Worm (Caenorhabditis elegans) whole organism, young adult: Measurements from ENCODE around the gene F12E12.6.

Experiments
- B0019.2 ChIP-seq: fragments of 200-800 bp; sonication (Bioruptor generic); conservative IDR thresholded peaks from 2 replicates; pipeline ENCODE4 v1.3.6; 2022; ENCODE audit warnings: missing genetic modification reagents, missing genetic modification characterization, missing compliant biosample characterization
- B0035.1 ChIP-seq: sonication (generic microtip); optimal IDR thresholded peaks from 2 replicates; lab custom pipeline; 2016; ENCODE audit warnings: missing genetic modification characterization, mild to moderate bottlenecking, missing compliant biosample characterization, missing genotype, missing genetic modification reagents
- B0261.1 ChIP-seq: sonication (generic microtip); optimal IDR thresholded peaks from 2 replicates; lab custom pipeline; 2016; ENCODE audit warnings: mild to moderate bottlenecking, missing genetic modification characterization, moderate library complexity, missing compliant biosample characterization
- F52B5.7 ChIP-seq: sonication (generic microtip); optimal IDR thresholded peaks from 2 replicates; lab custom pipeline; 2016; ENCODE audit warnings: mild to moderate bottlenecking, missing genetic modification characterization, missing compliant biosample characterization
- K12H6.12 ChIP-seq: fragments of 200-800 bp; sonication (Bioruptor generic); optimal IDR thresholded peaks from 2 replicates; lab custom pipeline; 2018; ENCODE audit warnings: mild to moderate bottlenecking, missing genetic modification characterization, missing compliant biosample characterization
- Y67H2A.10 ChIP-seq: fragments of 200-800 bp; sonication (Bioruptor generic); conservative IDR thresholded peaks from 2 replicates; pipeline ENCODE4 v1.3.6; 2022; ENCODE audit warnings: missing genetic modification reagents, missing genetic modification characterization, missing compliant biosample characterization
- Y95B8A.8 ChIP-seq: fragments of 200-800 bp; sonication (Bioruptor generic); IDR thresholded peaks from 2 replicates; pipeline ENCODE4 v1.3.6; 2022; ENCODE audit warnings: missing genetic modification reagents, missing genetic modification characterization, missing compliant biosample characterization
- aptf-2 ChIP-seq: fragments of 200-800 bp; sonication (Bioruptor generic); conservative IDR thresholded peaks from 2 replicates; pipeline ENCODE4 v1.3.6; 2022; ENCODE audit warnings: missing genetic modification reagents, missing genetic modification characterization, missing compliant biosample characterization
- atf-7 ChIP-seq: sonication (generic microtip); optimal IDR thresholded peaks from 2 replicates; lab custom pipeline; 2017; ENCODE audit warnings: mild to moderate bottlenecking, missing genetic modification characterization, missing compliant biosample characterization
- attf-5 ChIP-seq: fragments of 200-800 bp; sonication (Bioruptor generic); optimal IDR thresholded peaks from 2 replicates; lab custom pipeline; 2018; ENCODE audit warnings: mild to moderate bottlenecking, missing genetic modification characterization, missing compliant biosample characterization
- ceh-40 ChIP-seq: fragments of 200-800 bp; sonication (Bioruptor generic); IDR thresholded peaks from 2 replicates; pipeline ENCODE4 v1.3.6; 2022; ENCODE audit warnings: missing genetic modification characterization, missing compliant biosample characterization
- ceh-91 ChIP-seq: fragments of 200-800 bp; sonication (Bioruptor generic); IDR thresholded peaks from 2 replicates; pipeline ENCODE4 v1.3.6; 2022; ENCODE audit warnings: missing genetic modification reagents, missing genetic modification characterization, missing compliant biosample characterization
- die-1 ChIP-seq: sonication (generic microtip); optimal IDR thresholded peaks from 2 replicates; lab custom pipeline; 2016; ENCODE audit warnings: missing genotype, mild to moderate bottlenecking, missing genetic modification characterization, missing compliant biosample characterization
- egl-44 ChIP-seq: fragments of 200-800 bp; sonication (Bioruptor generic); IDR thresholded peaks from 2 replicates; pipeline ENCODE4 v1.3.6; 2022; ENCODE audit warnings: missing genetic modification reagents, missing genetic modification characterization, missing compliant biosample characterization
- ekl-4 ChIP-seq: fragments of 200-800 bp; sonication (Bioruptor generic); IDR thresholded peaks from 2 replicates; pipeline ENCODE4 v1.3.6; 2022; ENCODE audit warnings: missing genetic modification reagents, missing genetic modification characterization, missing compliant biosample characterization
- ets-4 ChIP-seq: fragments of 200-800 bp; sonication (Bioruptor generic); optimal IDR thresholded peaks from 2 replicates; lab custom pipeline; 2018; ENCODE audit warnings: mild to moderate bottlenecking, missing genetic modification characterization, missing compliant biosample characterization
- fkh-3 ChIP-seq: sonication (generic microtip); optimal IDR thresholded peaks from 2 replicates; lab custom pipeline; 2016; ENCODE audit warnings: mild to moderate bottlenecking, missing genetic modification characterization, missing compliant biosample characterization
- hlh-26 ChIP-seq: fragments of 200-800 bp; sonication (Bioruptor generic); conservative IDR thresholded peaks from 2 replicates; pipeline ENCODE4 v1.3.6; 2022; ENCODE audit warnings: missing genetic modification reagents, missing genetic modification characterization, missing compliant biosample characterization
- hrde-1 ChIP-seq: sonication (generic microtip); optimal IDR thresholded peaks from 2 replicates; lab custom pipeline; 2016; ENCODE audit warnings: missing genetic modification characterization, mild to moderate bottlenecking, missing compliant biosample characterization, moderate library complexity, missing genotype, missing genetic modification reagents, borderline replicate concordance
- lin-26 ChIP-seq: fragments of 200-800 bp; sonication (Bioruptor generic); IDR thresholded peaks from 2 replicates; pipeline ENCODE4 v1.3.6; 2022; ENCODE audit warnings: missing genetic modification reagents, missing genetic modification characterization, missing compliant biosample characterization
- lin-54 ChIP-seq: fragments of 200-800 bp; sonication (Bioruptor generic); optimal IDR thresholded peaks from 2 replicates; lab custom pipeline; 2018; ENCODE audit warnings: mild to moderate bottlenecking, missing genetic modification characterization, missing compliant biosample characterization
- lir-1 ChIP-seq: fragments of 200-800 bp; sonication (Bioruptor generic); conservative IDR thresholded peaks from 2 replicates; pipeline ENCODE4 v1.3.6; 2022; ENCODE audit warnings: missing genetic modification reagents, missing genetic modification characterization, missing compliant biosample characterization
- nfya-1 ChIP-seq: sonication (generic microtip); optimal IDR thresholded peaks from 2 replicates; lab custom pipeline; 2017; ENCODE audit warnings: antibody characterized with exemption, missing compliant biosample characterization, missing genetic modification characterization, borderline replicate concordance; ENCODE audit not compliant: insufficient read depth
- nfyb-1 ChIP-seq: fragments of 200-800 bp; sonication (Bioruptor generic); IDR thresholded peaks from 2 replicates; pipeline ENCODE4 v1.3.6; 2022; ENCODE audit warnings: missing genetic modification reagents, missing genetic modification characterization, missing compliant biosample characterization
- repo-1 ChIP-seq: sonication (generic microtip); optimal IDR thresholded peaks from 2 replicates; lab custom pipeline; 2017; ENCODE audit warnings: mild to moderate bottlenecking, missing genetic modification characterization, missing compliant biosample characterization
- snpc-1.3 ChIP-seq: sonication (generic microtip); optimal IDR thresholded peaks from 2 replicates; lab custom pipeline; 2017; ENCODE audit warnings: missing genetic modification characterization, mild to moderate bottlenecking, missing compliant biosample characterization, antibody characterized with exemption, moderate library complexity, missing genotype, missing genetic modification reagents; ENCODE audit not compliant: insufficient read depth
- snpc-3.4 ChIP-seq: sonication (generic microtip); optimal IDR thresholded peaks from 2 replicates; lab custom pipeline; 2017; ENCODE audit warnings: missing genetic modification characterization, mild to moderate bottlenecking, missing compliant biosample characterization, antibody characterized with exemption, moderate library complexity, missing genotype, missing genetic modification reagents
- tbx-9 ChIP-seq: sonication (generic microtip); optimal IDR thresholded peaks from 2 replicates; lab custom pipeline; 2016; ENCODE audit warnings: borderline replicate concordance, missing genetic modification characterization, inconsistent platforms, missing compliant biosample characterization
- tlf-1 ChIP-seq: fragments of 200-800 bp; sonication (Bioruptor generic); optimal IDR thresholded peaks from 2 replicates; lab custom pipeline; 2018; ENCODE audit warnings: mild to moderate bottlenecking, missing genetic modification characterization, missing compliant biosample characterization
- unc-130 ChIP-seq: sonication (generic microtip); optimal IDR thresholded peaks from 2 replicates; lab custom pipeline; 2016; ENCODE audit warnings: missing genetic modification reagents, missing genetic modification characterization, missing compliant biosample characterization
- xnd-1 ChIP-seq: sonication (generic microtip); optimal IDR thresholded peaks from 2 replicates; lab custom pipeline; 2016; ENCODE audit warnings: missing genotype, missing genetic modification reagents, missing genetic modification characterization, missing compliant biosample characterization
- ztf-22 ChIP-seq: fragments of 200-800 bp; sonication (Bioruptor generic); optimal IDR thresholded peaks from 2 replicates; lab custom pipeline; 2018; ENCODE audit warnings: mild to moderate bottlenecking, missing genetic modification characterization, moderate library complexity, missing compliant biosample characterization
- ztf-26 ChIP-seq: sonication (generic microtip); optimal IDR thresholded peaks from 2 replicates; lab custom pipeline; 2017; ENCODE audit warnings: missing genetic modification characterization, missing compliant biosample characterization
- ztf-6 ChIP-seq: fragments of 200-800 bp; sonication (Bioruptor generic); IDR thresholded peaks from 2 replicates; pipeline ENCODE4 v1.3.6; 2022; ENCODE audit warnings: missing genetic modification reagents, missing genetic modification characterization, missing compliant biosample characterization

Gene F12E12.6

ce11 chrII:3701305-3701704 is 35.4 kb downstream of the F12E12.6 start, which contains the start of gene srx-105:
Gene srx-105, minus strand, starts transcription at chrII:3701405.
- TF ChIP-seq ets-4 (GFP tag; lab: Kevin White, UChicago) = no peak
- TF ChIP-seq egl-44 (GFP tag; lab: Robert Waterston, UW) = no peak
- TF ChIP-seq F52B5.7 (tag; lab: Kevin White, UChicago) = no peak
- TF ChIP-seq aptf-2 = no peak
- no peak for TF ChIP-seq ztf-22
- TF ChIP-seq snpc-3.4 (tag; lab: Kevin White, UChicago) = no peak
- no peak for TF ChIP-seq fkh-3 (tag; lab: Kevin White, UChicago)
- no peak for TF ChIP-seq lin-26 (GFP tag; lab: Robert Waterston, UW)
- TF ChIP-seq B0019.2 (GFP tag; lab: Robert Waterston, UW) = no peak
- TF ChIP-seq repo-1 = no peak

ce11 chrII:3699591-3699990 is 37.2 kb downstream of the F12E12.6 start, which contains the start of gene srx-104:
Gene srx-104, minus strand, starts transcription at chrII:3699691.
- TF ChIP-seq attf-5 (GFP tag; lab: Kevin White, UChicago) = no peak
- no peak for TF ChIP-seq Y95B8A.8 (GFP tag; lab: Robert Waterston, UW)
- no peak for TF ChIP-seq lir-1 (GFP tag; lab: Robert Waterston, UW)
- TF ChIP-seq ceh-91 = no peak
- no peak for TF ChIP-seq repo-1
- TF ChIP-seq atf-7 (tag; lab: Kevin White, UChicago) = no peak

- TF ChIP-seq Y67H2A.10 (GFP tag; lab: Robert Waterston, UW) (no peak), ets-4 (GFP tag; lab: Kevin White, UChicago) (no peak)
These were observed 42.1 kb downstream of the F12E12.6 start, which contains the start of gene srx-102 for ce11 chrII:3694664-3695063. Gene srx-102, minus strand, starts transcription at chrII:3694764.

- TF ChIP-seq ekl-4 (GFP tag; lab: Robert Waterston, UW) (no peak), B0035.1 (tag; lab: Kevin White, UChicago) (no peak), tlf-1 (no peak), nfyb-1 (GFP tag; lab: Robert Waterston, UW) (no peak), ztf-26 (tag; lab: Kevin White, UChicago) (no peak), lin-54 (GFP tag; lab: Kevin White, UChicago) (no peak), tbx-9 (tag; lab: Kevin White, UChicago) (no peak), B0261.1 (tag; lab: Kevin White, UChicago) (no peak), hrde-1 (tag; lab: Kevin White, UChicago) (no peak), snpc-1.3 (tag; lab: Kevin White, UChicago) (no peak), unc-130 (no peak), hlh-26 (GFP tag; lab: Robert Waterston, UW) (no peak), ceh-40 (GFP tag; lab: Robert Waterston, UW) (no peak), nfya-1 (tag; lab: Kevin White, UChicago) (no peak), xnd-1 (tag; lab: Kevin White, UChicago) (no peak), die-1 (tag; lab: Kevin White, UChicago) (no peak), ztf-6 (GFP tag; lab: Robert Waterston, UW) (no peak), lin-26 (GFP tag; lab: Robert Waterston, UW) (no peak), K12H6.12 (no peak)
These were observed 46.1 kb downstream of the F12E12.6 start, which contains the start of gene srx-101 for ce11 chrII:3690646-3691045. Gene srx-101, minus strand, starts transcription at chrII:3690746.
